Fruit fly (Drosophila melanogaster) whole organism: ENCODE results near the gene CG7668.

Source experiments
- CG8478 ChIP-seq: fragments of >200 bp; optimal IDR thresholded peaks from 2 replicates; lab custom pipeline; 2018; ENCODE audit warnings: inconsistent platforms
- Dll ChIP-seq: fragments of >200 bp; optimal IDR thresholded peaks from 2 replicates; lab custom pipeline; 2017
- EcR ChIP-seq, 2 experiments: fragments of >200 bp; optimal IDR thresholded peaks; 2 replicates each; lab custom pipeline; 2017; ENCODE audit warnings: missing biosample characterization in 2 of 2, missing genetic modification characterization in 2 of 2, missing genetic modification reagents in 2 of 2
- pan ChIP-seq: fragments of >200 bp; optimal IDR thresholded peaks from 2 replicates; lab custom pipeline; 2017
- psq ChIP-seq: fragments of >200 bp; optimal IDR thresholded peaks from 2 replicates; lab custom pipeline; 2017
- usp ChIP-seq: fragments of >200 bp; optimal IDR thresholded peaks from 2 replicates; lab custom pipeline; 2017; ENCODE audit warnings: missing biosample characterization, missing genetic modification characterization, mixed read lengths

CG7668 gene

DNA sequence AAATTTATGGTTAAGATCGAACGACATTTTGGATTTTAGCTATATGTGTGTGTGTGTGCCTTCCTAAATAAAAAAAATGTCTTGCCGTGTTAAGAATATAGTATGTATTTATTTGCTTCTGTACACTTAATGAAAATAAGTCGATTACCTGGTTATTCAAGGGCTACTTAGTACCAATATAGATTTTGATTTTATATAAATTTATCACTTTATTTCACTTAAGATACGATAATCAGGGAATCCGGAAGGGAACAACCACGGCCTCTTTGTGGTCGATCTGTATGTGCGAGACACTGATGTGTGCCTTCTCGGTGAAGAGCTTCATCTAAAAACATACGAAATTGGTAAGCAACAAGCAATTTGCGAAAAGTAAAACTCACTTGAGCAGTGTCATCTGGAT lies 25.2 kb downstream of the CG7668 start, which contains the start of gene CG14183:
CG14183 (minus strand) TSS at position 101 of the 400 bp plus-strand sequence.
- TF ChIP-seq psq (lab: Kevin White, UChicago) (no peak), EcR (GFP tag; optimal IDR thresholded peaks at IDR 0.05; lab: Kevin White, UChicago) (no peak), CG8478 (lab: Kevin White, UChicago) (no peak), pan (lab: Kevin White, UChicago) (no peak), usp (GFP tag; lab: Kevin White, UChicago) (no peak), Dll (no peak)

- TF ChIP-seq usp (GFP tag; lab: Kevin White, UChicago) (no peak), EcR (GFP tag; optimal IDR thresholded peaks at IDR 0.05; lab: Kevin White, UChicago) (no peak), psq (lab: Kevin White, UChicago) (no peak), pan (lab: Kevin White, UChicago) (no peak), Dll (no peak), CG8478 (lab: Kevin White, UChicago) (no peak)
Measured at dm6 chr3L:20028753-20029152, 26.2 kb downstream of the CG7668 start, which contains the start of gene Lamtor1. Gene Lamtor1, minus strand, starts transcription at chr3L:20029020.

DNA sequence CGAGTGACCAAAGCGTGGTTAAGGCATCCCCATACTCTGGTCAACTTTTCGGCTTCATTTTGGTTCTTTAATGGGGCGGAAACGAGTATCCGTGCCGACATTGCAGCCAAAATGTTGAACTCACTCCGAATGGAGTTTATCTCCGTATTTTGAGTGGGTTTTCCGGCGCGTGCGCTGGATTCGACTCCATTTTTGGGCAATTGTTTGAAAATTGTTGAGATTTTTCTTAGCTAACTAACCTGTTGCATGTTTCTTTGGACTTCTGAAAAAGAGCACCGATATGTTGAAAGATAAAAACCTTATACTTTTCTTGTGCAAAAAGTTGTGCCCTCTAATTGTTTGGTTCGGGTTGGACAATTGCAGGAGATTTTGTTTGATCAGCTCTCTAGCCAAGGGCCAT lies 34.1 kb downstream of the CG7668 start:
- no peak for TF ChIP-seq usp (GFP tag; lab: Kevin White, UChicago)
- TF ChIP-seq psq (lab: Kevin White, UChicago): no peak
- no peak for TF ChIP-seq CG8478 (lab: Kevin White, UChicago)
